Fruit fly (Drosophila melanogaster) whole organism, adult: ENCODE data around the gene CG7215.

Experiments used
- CG11617 ChIP-seq: fragments of 200-800 bp; sonication (Bioruptor generic); optimal IDR thresholded peaks from 2 replicates; lab custom pipeline; 2017; ENCODE audit warnings: mild to moderate bottlenecking, missing biosample characterization, missing genetic modification reagents, missing genetic modification characterization
- CG12768 ChIP-seq: fragments of 200-800 bp; sonication (Bioruptor generic); optimal IDR thresholded peaks from 2 replicates; lab custom pipeline; 2017; ENCODE audit warnings: missing biosample characterization, missing genetic modification characterization, mild to moderate bottlenecking, moderate library complexity, missing genetic modification reagents
- CG14711 ChIP-seq: fragments of 200-800 bp; sonication (Bioruptor generic); optimal IDR thresholded peaks from 2 replicates; lab custom pipeline; 2018; ENCODE audit warnings: missing biosample characterization, mild to moderate bottlenecking, missing genetic modification characterization, moderate library complexity
- CG1620 ChIP-seq: fragments of 200-800 bp; sonication (Bioruptor generic); optimal IDR thresholded peaks from 2 replicates; lab custom pipeline; 2016; ENCODE audit warnings: missing biosample characterization, missing genetic modification characterization
- CG33017 ChIP-seq: fragments of 200-800 bp; sonication (Bioruptor generic); optimal IDR thresholded peaks from 2 replicates; lab custom pipeline; 2018; ENCODE audit warnings: missing biosample characterization, mild to moderate bottlenecking, missing genetic modification characterization, moderate library complexity
- CG5204 ChIP-seq: fragments of 200-800 bp; sonication (Bioruptor generic); optimal IDR thresholded peaks from 2 replicates; lab custom pipeline; 2016; ENCODE audit warnings: missing biosample characterization, missing genetic modification characterization
- CG7045 ChIP-seq: fragments of 200-800 bp; sonication (Bioruptor generic); optimal IDR thresholded peaks from 2 replicates; lab custom pipeline; 2017; ENCODE audit warnings: missing biosample characterization, mild to moderate bottlenecking, missing genetic modification characterization
- CG7101 ChIP-seq: fragments of 200-800 bp; sonication (Bioruptor generic); optimal IDR thresholded peaks from 2 replicates; lab custom pipeline; 2018; ENCODE audit warnings: missing biosample characterization, mild to moderate bottlenecking, missing genetic modification characterization, moderate library complexity
- Clk ChIP-seq: fragments of 200-800 bp; sonication (Bioruptor generic); optimal IDR thresholded peaks from 2 replicates; lab custom pipeline; 2017; ENCODE audit warnings: missing biosample characterization, missing genetic modification characterization
- Crg-1 ChIP-seq: fragments of 200-800 bp; sonication (Bioruptor generic); optimal IDR thresholded peaks from 2 replicates; lab custom pipeline; 2016; ENCODE audit warnings: missing biosample characterization, missing genetic modification characterization
- Hr96 ChIP-seq: fragments of 200-800 bp; sonication (Bioruptor generic); optimal IDR thresholded peaks from 2 replicates; lab custom pipeline; 2016; ENCODE audit warnings: missing biosample characterization, missing genetic modification characterization
- Mnt ChIP-seq: fragments of 200-800 bp; sonication (Bioruptor generic); optimal IDR thresholded peaks from 2 replicates; lab custom pipeline; 2016; ENCODE audit warnings: missing biosample characterization, mild to moderate bottlenecking, missing genetic modification characterization
- bab1 ChIP-seq: fragments of 200-800 bp; sonication (Bioruptor generic); optimal IDR thresholded peaks from 3 replicates; lab custom pipeline; 2019; ENCODE audit warnings: missing biosample characterization, mild to moderate bottlenecking, missing genetic modification characterization, moderate library complexity
- cic ChIP-seq: fragments of 200-800 bp; sonication (Bioruptor generic); optimal IDR thresholded peaks from 2 replicates; lab custom pipeline; 2017; ENCODE audit warnings: missing biosample characterization, mild to moderate bottlenecking, missing genetic modification characterization, moderate library complexity
- cnc ChIP-seq, 2 experiments: fragments of >200 bp; optimal IDR thresholded peaks; 2 replicates each; lab custom pipeline; 2017
- kay ChIP-seq: fragments of 200-800 bp; sonication (Bioruptor generic); peaks from one replicate; lab custom pipeline; 2016; ENCODE audit warnings: missing biosample characterization, missing genetic modification characterization, borderline replicate concordance
- ovo ChIP-seq: fragments of 200-800 bp; sonication (Bioruptor generic); optimal IDR thresholded peaks from 2 replicates; lab custom pipeline; 2016; ENCODE audit warnings: missing biosample characterization, missing genetic modification characterization
- pad ChIP-seq: fragments of 200-800 bp; sonication (Bioruptor generic); optimal IDR thresholded peaks from 3 replicates; lab custom pipeline; 2017; ENCODE audit warnings: missing biosample characterization, missing genetic modification characterization, mild to moderate bottlenecking, moderate library complexity, missing genetic modification reagents
- tj ChIP-seq: fragments of 200-800 bp; sonication (Bioruptor generic); optimal IDR thresholded peaks from 3 replicates; lab custom pipeline; 2017; ENCODE audit warnings: missing biosample characterization, mild to moderate bottlenecking, missing genetic modification characterization, moderate library complexity
- toe ChIP-seq: fragments of 200-800 bp; sonication (Bioruptor generic); optimal IDR thresholded peaks from 2 replicates; lab custom pipeline; 2016; ENCODE audit warnings: missing biosample characterization, missing genetic modification characterization

CG7215 gene

DNA sequence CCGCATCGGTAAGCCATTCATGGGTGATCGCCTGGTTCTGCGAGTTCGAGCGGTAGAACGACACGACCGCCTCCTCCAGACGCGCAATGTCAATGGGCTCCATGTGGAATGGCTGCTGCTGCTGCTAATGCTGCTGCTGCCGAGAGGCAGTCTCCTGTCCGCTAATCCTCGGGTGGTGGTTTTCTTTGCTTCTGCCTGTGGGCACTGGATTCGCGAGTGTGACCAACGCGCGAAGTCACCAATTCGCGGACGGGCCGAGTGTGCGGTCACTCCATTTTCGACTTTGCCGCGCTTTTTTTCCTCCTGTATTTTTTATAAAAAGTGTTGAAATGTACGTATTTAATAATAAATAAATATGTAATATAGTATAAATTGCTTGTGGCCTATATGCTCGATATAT is 16.2 kb upstream of the CG7215 start, which contains the start of gene cdm:
Gene cdm (minus strand): TSS at position 236 of the 400 bp plus-strand sequence.
- TF ChIP-seq toe (GFP tag; lab: Kevin White, UChicago) (no peak), CG12768 (no peak), Hr96 (GFP tag; lab: Kevin White, UChicago) (no peak), CG14711 (tag; lab: Kevin White, UChicago) (no peak), CG5204 (GFP tag; lab: Kevin White, UChicago) (no peak), CG7101 (tag; lab: Kevin White, UChicago) (no peak), bab1 (GFP tag; lab: Kevin White, UChicago) (peak; percentile 62), CG7045 (GFP tag; lab: Kevin White, UChicago) (no peak), CG11617 (GFP tag; lab: Kevin White, UChicago) (no peak)

DNA sequence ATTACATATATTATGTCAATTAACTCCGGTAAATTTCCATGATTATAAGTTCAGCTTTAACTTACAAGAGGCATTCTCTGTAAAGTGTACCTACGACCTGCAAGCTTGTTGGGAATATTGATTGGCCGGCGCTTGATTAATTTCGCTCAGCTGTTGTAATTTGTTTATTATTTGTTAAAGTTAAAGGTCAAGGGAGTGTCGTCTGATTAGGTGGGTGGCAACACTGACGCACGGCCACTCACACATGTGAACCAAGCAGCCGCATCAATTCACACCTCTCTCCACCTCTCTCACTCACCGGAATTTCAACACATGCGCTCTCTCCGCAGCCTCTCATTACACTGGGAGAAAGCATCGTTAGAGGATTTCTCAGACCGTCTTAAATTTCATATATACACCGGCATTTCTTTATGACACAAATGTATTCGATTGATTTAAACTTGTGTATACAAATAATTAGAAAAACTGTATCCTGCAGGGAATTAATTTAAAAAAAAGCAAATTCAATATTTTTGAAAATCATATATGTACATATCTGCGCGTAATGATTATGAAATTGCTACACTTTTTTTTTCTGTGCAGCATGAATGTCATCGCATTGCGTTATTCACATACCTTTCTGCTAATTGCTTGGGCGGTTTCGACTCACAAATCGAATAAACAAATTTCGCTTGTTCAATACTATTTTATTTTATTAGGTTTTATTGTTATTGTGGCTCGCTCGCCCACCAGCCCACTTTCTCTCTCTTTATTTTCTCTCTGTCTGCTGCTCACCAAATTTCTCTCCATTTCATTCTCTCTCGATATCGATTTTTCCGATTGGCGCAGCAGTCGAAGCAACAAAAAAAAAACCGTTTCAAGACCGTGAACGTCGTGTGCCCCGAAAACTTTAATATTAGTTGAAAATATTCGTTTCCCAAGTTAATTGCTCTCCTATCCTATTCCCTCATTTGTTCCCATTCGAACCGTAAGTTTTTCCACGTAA is 5.2 kb upstream of the CG7215 start:
- TF ChIP-seq cnc (optimal IDR thresholded peaks at IDR 0.05; lab: Kevin White, UChicago) (no peak), CG7101 (tag; lab: Kevin White, UChicago) (peak; percentile 89), tj (peak; percentile 60), cic (GFP tag; lab: Kevin White, UChicago) (peak; percentile 70), kay (no peak), Clk (GFP tag; lab: Kevin White, UChicago) (peak; percentile 78), Hr96 (GFP tag; lab: Kevin White, UChicago) (peak; percentile 79), bab1 (GFP tag; lab: Kevin White, UChicago) (peak; percentile 54), CG5204 (GFP tag; lab: Kevin White, UChicago) (peak; percentile 88), ovo (GFP tag; lab: Kevin White, UChicago) (peak; percentile 35), CG14711 (tag; lab: Kevin White, UChicago) (peak; percentile 74), CG1620 (GFP tag; lab: Kevin White, UChicago) (peak; percentile 55), pad (GFP tag; lab: Kevin White, UChicago) (peak; percentile 69), CG33017 (tag; lab: Kevin White, UChicago) (peak; percentile 91), CG12768 (peak; percentile 89), Mnt (GFP tag; lab: Kevin White, UChicago) (peak; percentile 46), toe (GFP tag; lab: Kevin White, UChicago) (peak; percentile 91), Crg-1 (GFP tag; lab: Kevin White, UChicago) (peak; percentile 44), CG7045 (GFP tag; lab: Kevin White, UChicago) (peak; percentile 91), CG11617 (GFP tag; lab: Kevin White, UChicago) (peak; percentile 91)

DNA sequence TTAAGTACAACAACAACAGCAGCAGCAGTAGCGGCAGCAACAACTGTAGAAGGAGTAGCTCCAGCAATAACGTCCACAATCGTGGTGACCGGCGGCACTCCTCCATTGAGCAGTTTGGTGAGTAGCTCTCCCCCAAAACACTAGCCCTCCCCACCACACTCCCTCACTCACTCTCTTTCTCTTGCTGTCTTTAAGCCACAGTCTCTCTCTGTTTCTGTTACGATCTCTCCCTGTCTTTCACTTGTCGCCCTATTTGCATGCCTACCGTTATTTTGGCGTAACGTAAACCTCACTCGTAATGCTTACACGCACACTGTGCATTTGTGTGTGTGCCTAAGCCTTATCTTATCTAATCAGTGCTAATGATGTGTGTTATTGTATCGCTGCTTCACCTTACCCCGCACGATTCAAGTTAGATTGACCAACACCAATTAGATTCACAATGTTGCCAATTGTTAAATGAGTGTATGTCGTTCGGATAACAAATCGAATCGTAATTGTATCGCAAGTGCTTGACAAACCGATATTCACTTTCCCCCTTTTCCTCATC is 3.0 kb upstream of the CG7215 start:
- TF ChIP-seq pad (GFP tag; lab: Kevin White, UChicago) (peak; percentile 97), CG7045 (GFP tag; lab: Kevin White, UChicago) (no peak), kay (no peak), Clk (GFP tag; lab: Kevin White, UChicago) (no peak), CG33017 (tag; lab: Kevin White, UChicago) (no peak), CG1620 (GFP tag; lab: Kevin White, UChicago) (no peak), CG7101 (tag; lab: Kevin White, UChicago) (peak; percentile 14), CG14711 (tag; lab: Kevin White, UChicago) (peak; percentile 32), Crg-1 (GFP tag; lab: Kevin White, UChicago) (no peak), CG11617 (GFP tag; lab: Kevin White, UChicago) (peak; percentile 2), Mnt (GFP tag; lab: Kevin White, UChicago) (peak; percentile 27), CG5204 (GFP tag; lab: Kevin White, UChicago) (no peak), toe (GFP tag; lab: Kevin White, UChicago) (no peak), ovo (GFP tag; lab: Kevin White, UChicago) (peak; percentile 86), CG12768 (no peak), bab1 (GFP tag; lab: Kevin White, UChicago) (no peak), cnc (optimal IDR thresholded peaks at IDR 0.05; lab: Kevin White, UChicago) (no peak), cic (GFP tag; lab: Kevin White, UChicago) (peak; percentile 42), tj (no peak), Hr96 (GFP tag; lab: Kevin White, UChicago) (no peak)

DNA sequence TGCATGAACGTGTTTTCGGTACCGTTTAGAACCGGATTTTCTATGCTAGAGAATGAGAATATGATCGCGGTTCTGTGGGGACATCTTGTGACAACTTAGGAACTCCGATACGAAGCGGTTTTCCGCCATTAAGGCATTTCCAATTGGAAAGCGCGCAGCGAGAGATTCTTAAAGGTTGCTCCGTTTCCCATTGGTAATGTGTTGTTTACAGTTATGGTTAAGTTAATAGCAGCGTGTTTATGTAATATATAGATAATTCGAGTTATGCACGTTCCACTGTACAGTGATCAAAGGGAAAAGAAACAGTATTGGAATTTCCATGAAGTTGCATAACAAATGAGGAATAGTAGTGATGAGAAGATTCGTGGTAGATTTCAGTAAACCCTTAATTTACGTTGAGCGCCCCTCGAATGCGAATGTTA is 1.9 kb upstream of the CG7215 start:
- peak; percentile 6 for TF ChIP-seq Hr96 (GFP tag; lab: Kevin White, UChicago)
- TF ChIP-seq CG7045 (GFP tag; lab: Kevin White, UChicago) = peak; percentile 54
- TF ChIP-seq CG33017 (tag; lab: Kevin White, UChicago) = peak; percentile 42
- TF ChIP-seq cic (GFP tag; lab: Kevin White, UChicago) = peak; percentile 47
- TF ChIP-seq cnc (optimal IDR thresholded peaks at IDR 0.05; lab: Kevin White, UChicago) = no peak
- no peak for TF ChIP-seq Clk (GFP tag; lab: Kevin White, UChicago)
- TF ChIP-seq CG14711 (tag; lab: Kevin White, UChicago) = no peak
- no peak for TF ChIP-seq CG5204 (GFP tag; lab: Kevin White, UChicago)
- TF ChIP-seq CG7101 (tag; lab: Kevin White, UChicago) = no peak
- peak; percentile 61 for TF ChIP-seq CG12768
- no peak for TF ChIP-seq bab1 (GFP tag; lab: Kevin White, UChicago)
- TF ChIP-seq Mnt (GFP tag; lab: Kevin White, UChicago) = no peak
- peak; percentile 47 for TF ChIP-seq ovo (GFP tag; lab: Kevin White, UChicago)
